Worm (Caenorhabditis elegans): Measurements from ENCODE around the gene srsx-26.

srsx-26 gene

ce11 chrV:10105412-10105811 is 43.0 kb upstream of the srsx-26 start, which contains the start of gene C08B6.2:
TSS of gene C08B6.2 (plus strand) at chrV:10105712.
- no peak for TF ChIP-seq fkh-10 (GFP tag; optimal IDR thresholded peaks at IDR 0.05)
- TF ChIP-seq unc-55 (GFP tag; optimal IDR thresholded peaks at IDR 0.05) = no peak
- TF ChIP-seq pag-3 (tag; optimal IDR thresholded peaks at IDR 0.05; ENCODE audit: borderline replicate concordance) = no peak
- no peak for TF ChIP-seq zip-5 (tag; optimal IDR thresholded peaks at IDR 0.05)
- TF ChIP-seq ttx-3 (tag; optimal IDR thresholded peaks at IDR 0.05) = no peak
- no peak for TF ChIP-seq ref-2 (tag; optimal IDR thresholded peaks at IDR 0.05)
- no peak for TF ChIP-seq T23F11.4 (GFP tag; optimal IDR thresholded peaks at IDR 0.05)
- TF ChIP-seq ceh-9 (tag; optimal IDR thresholded peaks at IDR 0.05) = no peak
- no peak for TF ChIP-seq pax-1 (tag; optimal IDR thresholded peaks at IDR 0.05)
- TF ChIP-seq ahr-1 (tag; optimal IDR thresholded peaks at IDR 0.05) = no peak
- no peak for TF ChIP-seq mec-3 (tag; optimal IDR thresholded peaks at IDR 0.05; ENCODE audit: borderline replicate concordance)
- no peak for TF ChIP-seq sox-2 (GFP tag; IDR thresholded peaks at IDR 0.05)
- no peak for TF ChIP-seq unc-3 (GFP tag; conservative IDR thresholded peaks at IDR 0.05)
- no peak for TF ChIP-seq unc-3 (tag; optimal IDR thresholded peaks at IDR 0.05)
- no peak for TF ChIP-seq unc-42 (tag; optimal IDR thresholded peaks at IDR 0.05)
- no peak for TF ChIP-seq fax-1 (tag; optimal IDR thresholded peaks at IDR 0.05)

- TF ChIP-seq pax-1 (tag; optimal IDR thresholded peaks at IDR 0.05) (no peak), che-1 (tag; optimal IDR thresholded peaks at IDR 0.05) (no peak), fkh-6 (tag; optimal IDR thresholded peaks at IDR 0.05) (no peak), ets-4 (tag; optimal IDR thresholded peaks at IDR 0.05) (no peak), rnt-1 (tag; optimal IDR thresholded peaks at IDR 0.05) (no peak), ceh-24 (tag; optimal IDR thresholded peaks at IDR 0.05) (no peak), syd-9 (tag; optimal IDR thresholded peaks at IDR 0.05) (no peak), ceh-14 (tag; optimal IDR thresholded peaks at IDR 0.05) (no peak), F13H6.1 (tag; optimal IDR thresholded peaks at IDR 0.05) (no peak), dve-1 (tag; optimal IDR thresholded peaks at IDR 0.05) (no peak), pros-1 (tag; optimal IDR thresholded peaks at IDR 0.05) (no peak), ama-1 (optimal IDR thresholded peaks at IDR 0.05) (no peak), lin-11 (tag; optimal IDR thresholded peaks at IDR 0.05) (no peak), pqm-1 (tag; optimal IDR thresholded peaks at IDR 0.05) (no peak), eyg-1 (tag; optimal IDR thresholded peaks at IDR 0.05) (no peak), madf-2 (tag; optimal IDR thresholded peaks at IDR 0.05) (no peak), odd-2 (tag; optimal IDR thresholded peaks at IDR 0.05) (no peak)
These were observed 41.1 kb upstream of the srsx-26 start, which contains the start of gene C08B6.11 for ce11 chrV:10107309-10107708. TSS of gene C08B6.11 (plus strand) at chrV:10107609.

- TF ChIP-seq sox-2 (GFP tag; IDR thresholded peaks at IDR 0.05) (no peak), K09A11.1 (tag; optimal IDR thresholded peaks at IDR 0.05; ENCODE audit: insufficient read depth) (no peak), unc-55 (GFP tag; optimal IDR thresholded peaks at IDR 0.05) (no peak), pqm-1 (tag; optimal IDR thresholded peaks at IDR 0.05) (no peak), ceh-31 (tag; optimal IDR thresholded peaks at IDR 0.05) (no peak), fkh-10 (GFP tag; optimal IDR thresholded peaks at IDR 0.05) (no peak), F13H6.1 (tag; optimal IDR thresholded peaks at IDR 0.05) (no peak), gmeb-2 (tag; optimal IDR thresholded peaks at IDR 0.05) (no peak), unc-42 (tag; optimal IDR thresholded peaks at IDR 0.05) (no peak), madf-2 (tag; optimal IDR thresholded peaks at IDR 0.05) (no peak), sox-4 (tag; optimal IDR thresholded peaks at IDR 0.05) (no peak), C38D4.7 (GFP tag; optimal IDR thresholded peaks at IDR 0.05) (no peak), pat-9 (tag; optimal IDR thresholded peaks at IDR 0.05) (no peak), unc-3 (GFP tag; conservative IDR thresholded peaks at IDR 0.05) (no peak), unc-3 (tag; optimal IDR thresholded peaks at IDR 0.05) (no peak), ceh-9 (tag; optimal IDR thresholded peaks at IDR 0.05) (no peak)
These were observed 37.3 kb upstream of the srsx-26 start for ce11 chrV:10111129-10111528.

- TF ChIP-seq ref-2 (tag; optimal IDR thresholded peaks at IDR 0.05) (no peak), pha-2 (tag; optimal IDR thresholded peaks at IDR 0.05) (no peak), mec-3 (tag; optimal IDR thresholded peaks at IDR 0.05; ENCODE audit: borderline replicate concordance) (no peak), sox-2 (GFP tag; IDR thresholded peaks at IDR 0.05) (no peak)
These were observed 36.3 kb upstream of the srsx-26 start, which contains the start of gene C08B6.3 for ce11 chrV:10112187-10112586. TSS of gene C08B6.3 (minus strand) at chrV:10112287.
